Fruit fly (Drosophila melanogaster): Measurements from ENCODE around the gene CG10479.

CG10479 gene

dm6 chr3L:5941086-5941485 lies 34.7 kb downstream of the CG10479 start:
- TF ChIP-seq Sin3A (optimal IDR thresholded peaks at IDR 0.05), result no peak
- TF ChIP-seq ttk (optimal IDR thresholded peaks at IDR 0.05), result no peak
- TF ChIP-seq h (optimal IDR thresholded peaks at IDR 0.05), result no peak
- TF ChIP-seq insv (optimal IDR thresholded peaks at IDR 0.05), result no peak
- TF ChIP-seq Myc (optimal IDR thresholded peaks at IDR 0.05), result no peak
- no peak for TF ChIP-seq psq (optimal IDR thresholded peaks at IDR 0.05)

- TF ChIP-seq Sin3A (optimal IDR thresholded peaks at IDR 0.05) (no peak), h (optimal IDR thresholded peaks at IDR 0.05) (no peak), insv (optimal IDR thresholded peaks at IDR 0.05) (no peak), psq (optimal IDR thresholded peaks at IDR 0.05) (no peak)
These were observed 35.4 kb downstream of the CG10479 start for dm6 chr3L:5940431-5940830.

- TF ChIP-seq ttk (optimal IDR thresholded peaks at IDR 0.05), result no peak
- TF ChIP-seq Myc (optimal IDR thresholded peaks at IDR 0.05), result no peak
- TF ChIP-seq h (optimal IDR thresholded peaks at IDR 0.05), result no peak
- no peak for TF ChIP-seq Sin3A (optimal IDR thresholded peaks at IDR 0.05)
- TF ChIP-seq insv (optimal IDR thresholded peaks at IDR 0.05), result no peak
- no peak for TF ChIP-seq psq (optimal IDR thresholded peaks at IDR 0.05)
These were observed 43.4 kb downstream of the CG10479 start, which contains the start of gene Rcc1 for dm6 chr3L:5932363-5932914. Rcc1 (minus strand) TSS chr3L:5932773.

DNA sequence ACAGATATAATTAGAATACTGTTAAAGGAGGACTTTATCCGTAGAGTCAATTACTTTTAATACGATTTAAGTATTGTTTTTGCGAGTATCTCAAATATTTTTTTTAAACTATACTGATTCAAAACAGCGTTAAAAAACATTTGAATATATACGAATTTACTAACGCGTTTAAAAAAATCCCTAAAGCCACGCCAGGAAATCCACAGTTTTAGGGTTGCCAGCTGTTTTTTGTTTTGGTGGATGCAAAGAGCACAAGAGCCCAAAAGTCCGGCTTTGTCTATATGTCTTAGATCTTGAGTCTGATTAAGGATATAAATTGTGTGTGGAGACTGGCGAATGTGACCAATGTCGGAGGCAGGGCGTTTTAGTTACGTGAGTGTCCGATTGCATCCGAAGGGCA lies 48.3 kb downstream of the CG10479 start:
- TF ChIP-seq ttk (optimal IDR thresholded peaks at IDR 0.05), result no peak
- no peak for TF ChIP-seq h (optimal IDR thresholded peaks at IDR 0.05)
- TF ChIP-seq Sin3A (optimal IDR thresholded peaks at IDR 0.05), result no peak
- TF ChIP-seq psq (optimal IDR thresholded peaks at IDR 0.05), result no peak
- no peak for TF ChIP-seq insv (optimal IDR thresholded peaks at IDR 0.05)
- no peak for TF ChIP-seq Myc (optimal IDR thresholded peaks at IDR 0.05)

dm6 chr3L:5926015-5926988 lies 49.5 kb downstream of the CG10479 start:
- TF ChIP-seq ttk (optimal IDR thresholded peaks at IDR 0.05), result no peak
- TF ChIP-seq Myc (optimal IDR thresholded peaks at IDR 0.05), result no peak
- no peak for TF ChIP-seq psq (optimal IDR thresholded peaks at IDR 0.05)
- no peak for TF ChIP-seq Sin3A (optimal IDR thresholded peaks at IDR 0.05)
- no peak for TF ChIP-seq h (optimal IDR thresholded peaks at IDR 0.05)
- TF ChIP-seq insv (optimal IDR thresholded peaks at IDR 0.05), result no peak

- TF ChIP-seq Myc (optimal IDR thresholded peaks at IDR 0.05), result no peak
- no peak for TF ChIP-seq h (optimal IDR thresholded peaks at IDR 0.05)
- TF ChIP-seq insv (optimal IDR thresholded peaks at IDR 0.05), result no peak
- TF ChIP-seq psq (optimal IDR thresholded peaks at IDR 0.05), result no peak
- no peak for TF ChIP-seq ttk (optimal IDR thresholded peaks at IDR 0.05)
These were observed 52.1 kb downstream of the CG10479 start, which contains the start of gene CG33523 for dm6 chr3L:5923646-5924122. CG33523 (plus strand) TSS chr3L:5923862.

DNA sequence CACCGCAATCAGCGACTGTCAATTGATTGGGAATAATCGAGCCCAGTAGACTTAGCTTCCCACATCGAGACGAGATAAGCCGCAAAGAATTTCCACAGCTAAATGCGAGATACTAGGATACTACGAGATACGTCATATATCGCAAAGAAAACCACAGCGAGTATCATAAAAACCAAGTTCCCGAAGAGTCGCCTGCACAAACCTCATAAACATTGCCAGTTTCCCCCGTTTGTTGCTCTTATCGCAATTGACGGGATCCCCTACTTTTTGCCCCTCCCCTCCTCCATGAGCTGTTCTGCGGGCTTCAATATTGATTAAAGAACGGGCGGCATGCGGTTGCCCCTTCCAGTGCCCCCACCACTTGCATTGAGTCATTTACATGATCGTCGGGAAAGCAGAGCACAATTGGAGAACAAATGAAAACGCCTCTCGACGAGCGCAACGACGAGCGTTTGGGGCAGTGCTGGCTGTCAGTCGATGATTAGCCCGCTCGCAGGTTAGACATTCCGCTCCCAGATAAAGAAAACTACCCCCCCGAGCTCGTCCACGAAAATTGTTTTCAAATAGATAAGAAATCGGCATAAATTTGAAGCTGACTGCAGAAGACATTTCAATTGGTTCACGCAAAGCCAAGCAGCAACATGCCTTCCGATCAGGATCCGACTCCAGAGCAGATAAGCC lies 53.7 kb downstream of the CG10479 start, which contains the start of gene CG32407:
Gene CG32407, plus strand, starts transcription at position 51 of the 681 bp plus-strand sequence.
- TF ChIP-seq psq (optimal IDR thresholded peaks at IDR 0.05), result no peak
- no peak for TF ChIP-seq Myc (optimal IDR thresholded peaks at IDR 0.05)
- TF ChIP-seq ttk (optimal IDR thresholded peaks at IDR 0.05), result no peak
- no peak for TF ChIP-seq Sin3A (optimal IDR thresholded peaks at IDR 0.05)
- TF ChIP-seq insv (optimal IDR thresholded peaks at IDR 0.05), result no peak
- no peak for TF ChIP-seq h (optimal IDR thresholded peaks at IDR 0.05)

DNA sequence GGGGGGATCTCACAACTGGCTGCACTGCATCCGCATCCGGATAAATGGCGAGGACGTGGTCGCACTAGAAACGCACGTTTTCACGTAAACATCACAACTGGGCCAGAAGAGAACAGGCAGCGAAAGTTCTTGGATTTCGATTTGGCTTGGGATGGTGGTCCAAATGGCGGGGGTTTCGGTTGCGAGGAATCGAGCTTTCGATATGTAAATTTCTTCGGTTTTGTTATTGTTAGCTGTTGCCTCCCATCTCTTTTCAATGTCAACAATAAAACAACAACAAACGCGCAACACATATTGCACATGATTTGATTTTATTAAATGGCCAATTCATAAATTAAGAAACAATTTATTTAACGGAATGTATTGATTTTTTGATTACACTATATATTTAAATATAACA lies 54.6 kb downstream of the CG10479 start, which contains the start of gene PXo:
Gene PXo, minus strand, starts transcription at position 101 of the 400 bp plus-strand sequence.
- TF ChIP-seq psq (optimal IDR thresholded peaks at IDR 0.05) (no peak), insv (optimal IDR thresholded peaks at IDR 0.05) (no peak)

DNA sequence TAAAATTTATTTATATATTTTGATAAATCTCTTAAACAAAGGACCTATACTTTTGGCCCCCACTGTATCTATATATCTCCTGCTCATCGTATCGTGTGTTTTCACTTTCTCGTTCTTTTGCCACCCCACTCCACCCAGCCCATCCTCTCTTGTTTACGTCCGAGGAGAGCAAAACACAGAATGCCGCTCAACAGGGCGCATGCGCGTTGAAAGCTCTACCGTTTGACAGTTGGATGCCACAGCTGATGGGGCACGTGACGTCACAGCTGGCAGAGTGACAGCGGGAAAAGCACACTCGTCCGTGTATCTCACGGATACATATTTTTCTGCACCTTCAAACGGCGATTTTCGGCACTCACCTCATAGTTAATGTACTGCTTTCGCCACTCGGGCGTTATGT lies 55.0 kb downstream of the CG10479 start:
- TF ChIP-seq Myc (optimal IDR thresholded peaks at IDR 0.05) (no peak), h (optimal IDR thresholded peaks at IDR 0.05) (no peak), ttk (optimal IDR thresholded peaks at IDR 0.05) (no peak), Sin3A (optimal IDR thresholded peaks at IDR 0.05) (no peak), insv (optimal IDR thresholded peaks at IDR 0.05) (no peak), psq (optimal IDR thresholded peaks at IDR 0.05) (no peak)

Measured in Kc167 (cell line).